Worm (Caenorhabditis elegans) whole organism, early embryonic: ENCODE measurements around the gene ZK829.7.

Experiments used
- B0310.2 ChIP-seq: sonication (generic microtip); optimal IDR thresholded peaks from 2 replicates; lab custom pipeline; 2016; ENCODE audit warnings: mild to moderate bottlenecking, missing genetic modification characterization, missing compliant biosample characterization
- F13C5.2 ChIP-seq: sonication (generic microtip); optimal IDR thresholded peaks from 2 replicates; lab custom pipeline; 2017; ENCODE audit warnings: mild to moderate bottlenecking, missing genetic modification characterization, inconsistent platforms, missing compliant biosample characterization
- aly-1 ChIP-seq: sonication (generic microtip); optimal IDR thresholded peaks from 2 replicates; lab custom pipeline; 2016; ENCODE audit warnings: missing genetic modification characterization, missing compliant biosample characterization
- ama-1 ChIP-seq: fragments of 150-350 bp; optimal IDR thresholded peaks from 2 replicates; lab custom pipeline; 2014
- ceh-13 ChIP-seq: fragments of 200-800 bp; sonication (Bioruptor generic); optimal IDR thresholded peaks from 2 replicates; lab custom pipeline; 2018; ENCODE audit warnings: mild to moderate bottlenecking, missing genetic modification characterization, missing compliant biosample characterization
- ceh-36 ChIP-seq: sonication (generic microtip); optimal IDR thresholded peaks from 2 replicates; lab custom pipeline; 2016; ENCODE audit warnings: missing genetic modification characterization, inconsistent platforms, missing compliant biosample characterization
- ets-7 ChIP-seq: sonication (generic microtip); optimal IDR thresholded peaks from 2 replicates; lab custom pipeline; 2016; ENCODE audit warnings: missing genotype, missing genetic modification characterization, missing compliant biosample characterization
- flt-1 ChIP-seq: fragments of 200-800 bp; sonication (Bioruptor generic); IDR thresholded peaks from 2 replicates; pipeline ENCODE4 v1.3.6; 2022; ENCODE audit warnings: missing genetic modification characterization, missing compliant biosample characterization
- hmbx-1 ChIP-seq: sonication (generic microtip); optimal IDR thresholded peaks from 2 replicates; lab custom pipeline; 2016; ENCODE audit warnings: mild to moderate bottlenecking, missing genetic modification characterization, missing compliant biosample characterization
- hmg-4 ChIP-seq: fragments of 200-800 bp; sonication (Bioruptor generic); optimal IDR thresholded peaks from 2 replicates; lab custom pipeline; 2018; ENCODE audit warnings: mild to moderate bottlenecking, missing genetic modification characterization, missing compliant biosample characterization
- hnd-1 ChIP-seq: sonication (generic microtip); optimal IDR thresholded peaks from 2 replicates; lab custom pipeline; 2016; ENCODE audit warnings: missing genetic modification characterization, missing compliant biosample characterization
- pes-1 ChIP-seq: fragments of 200-800 bp; sonication (Bioruptor generic); IDR thresholded peaks from 2 replicates; pipeline ENCODE4 v1.3.6; 2022; ENCODE audit warnings: missing genetic modification reagents, missing genetic modification characterization, missing compliant biosample characterization
- scrt-1 ChIP-seq: fragments of 200-800 bp; sonication (Bioruptor generic); IDR thresholded peaks from 2 replicates; pipeline ENCODE4 v1.3.6; 2022; ENCODE audit warnings: missing genetic modification characterization, missing compliant biosample characterization
- sea-1 ChIP-seq: fragments of 200-800 bp; sonication (Bioruptor generic); conservative IDR thresholded peaks from 2 replicates; pipeline ENCODE4 v1.3.6; 2022; ENCODE audit warnings: missing genetic modification characterization, missing compliant biosample characterization
- tbx-11 ChIP-seq: fragments of 200-800 bp; sonication (Bioruptor generic); IDR thresholded peaks from 2 replicates; pipeline ENCODE4 v1.3.6; 2022; ENCODE audit warnings: missing genetic modification characterization, missing compliant biosample characterization
- tbx-37 ChIP-seq: fragments of 200-800 bp; sonication (Bioruptor generic); conservative IDR thresholded peaks from 2 replicates; pipeline ENCODE4 v1.3.6; 2022; ENCODE audit warnings: missing genetic modification reagents, missing genetic modification characterization, missing compliant biosample characterization
- tra-4 ChIP-seq: sonication (generic microtip); optimal IDR thresholded peaks from 2 replicates; lab custom pipeline; 2017; ENCODE audit warnings: missing genetic modification characterization, missing compliant biosample characterization

Gene ZK829.7

ce11 chrIV:11925346-11926075, 35.8 kb downstream of the ZK829.7 start, which contains the start of the genes srlf-33 and srlf-32:
Gene srlf-33, minus strand, starts transcription at chrIV:11925446.
Gene srlf-32, plus strand, starts transcription at chrIV:11926025.
- TF ChIP-seq tbx-11 (GFP tag; lab: Robert Waterston, UW), result no peak
- no peak for TF ChIP-seq ets-7 (tag; lab: Kevin White, UChicago)

- TF ChIP-seq hmg-4 (GFP tag; lab: Kevin White, UChicago), result no peak
- no peak for TF ChIP-seq scrt-1 (GFP tag; lab: Robert Waterston, UW)
- TF ChIP-seq sea-1 (GFP tag; lab: Robert Waterston, UW), result no peak
- no peak for TF ChIP-seq aly-1 (tag; lab: Kevin White, UChicago)
- TF ChIP-seq hnd-1 (tag; lab: Kevin White, UChicago), result no peak
- TF ChIP-seq ama-1 (lab: Kevin White, UChicago), result no peak
- no peak for TF ChIP-seq hmbx-1 (tag; lab: Kevin White, UChicago)
- TF ChIP-seq tbx-11 (GFP tag; lab: Robert Waterston, UW), result no peak
- TF ChIP-seq F13C5.2 (tag; lab: Kevin White, UChicago), result no peak
- no peak for TF ChIP-seq ets-7 (tag; lab: Kevin White, UChicago)
- TF ChIP-seq tbx-37 (GFP tag; lab: Robert Waterston, UW), result no peak
Observed at ce11 chrIV:11924092-11924491, 37.2 kb downstream of the ZK829.7 start.

ce11 chrIV:11923074-11923473, 38.3 kb downstream of the ZK829.7 start, which contains the start of gene srlf-31:
Gene srlf-31, minus strand, starts transcription at chrIV:11923174.
- TF ChIP-seq F13C5.2 (tag; lab: Kevin White, UChicago) (no peak), hnd-1 (tag; lab: Kevin White, UChicago) (no peak), ceh-13 (GFP tag; lab: Kevin White, UChicago) (no peak), ama-1 (lab: Kevin White, UChicago) (no peak), hmg-4 (GFP tag; lab: Kevin White, UChicago) (no peak), scrt-1 (GFP tag; lab: Robert Waterston, UW) (no peak), tra-4 (no peak), hmbx-1 (tag; lab: Kevin White, UChicago) (no peak), ceh-36 (tag; lab: Kevin White, UChicago) (no peak), tbx-11 (GFP tag; lab: Robert Waterston, UW) (no peak), pes-1 (GFP tag; lab: Robert Waterston, UW) (no peak), flt-1 (GFP tag; lab: Robert Waterston, UW) (no peak), aly-1 (tag; lab: Kevin White, UChicago) (no peak), ets-7 (tag; lab: Kevin White, UChicago) (no peak)

- TF ChIP-seq scrt-1 (GFP tag; lab: Robert Waterston, UW), result no peak
- TF ChIP-seq flt-1 (GFP tag; lab: Robert Waterston, UW), result no peak
- TF ChIP-seq pes-1 (GFP tag; lab: Robert Waterston, UW), result no peak
- TF ChIP-seq ceh-13 (GFP tag; lab: Kevin White, UChicago), result no peak
- TF ChIP-seq tra-4, result no peak
- TF ChIP-seq hnd-1 (tag; lab: Kevin White, UChicago), result no peak
- no peak for TF ChIP-seq hmg-4 (GFP tag; lab: Kevin White, UChicago)
- TF ChIP-seq ets-7 (tag; lab: Kevin White, UChicago), result no peak
Observed at ce11 chrIV:11922011-11922410, 39.3 kb downstream of the ZK829.7 start, which contains the start of gene ZK822.1. Gene ZK822.1, minus strand, starts transcription at chrIV:11922131.

- TF ChIP-seq ceh-13 (GFP tag; lab: Kevin White, UChicago) (no peak), B0310.2 (tag; lab: Kevin White, UChicago) (no peak), aly-1 (tag; lab: Kevin White, UChicago) (no peak), flt-1 (GFP tag; lab: Robert Waterston, UW) (no peak), F13C5.2 (tag; lab: Kevin White, UChicago) (no peak), pes-1 (GFP tag; lab: Robert Waterston, UW) (no peak), sea-1 (GFP tag; lab: Robert Waterston, UW) (no peak), tbx-11 (GFP tag; lab: Robert Waterston, UW) (no peak), ama-1 (lab: Kevin White, UChicago) (no peak), hmg-4 (GFP tag; lab: Kevin White, UChicago) (no peak), ceh-36 (tag; lab: Kevin White, UChicago) (no peak), tbx-37 (GFP tag; lab: Robert Waterston, UW) (no peak)
Observed at ce11 chrIV:11919067-11919466, 42.3 kb downstream of the ZK829.7 start.

ce11 chrIV:11917886-11918285, 43.4 kb downstream of the ZK829.7 start:
- no peak for TF ChIP-seq pes-1 (GFP tag; lab: Robert Waterston, UW)

- TF ChIP-seq pes-1 (GFP tag; lab: Robert Waterston, UW) (no peak), tbx-37 (GFP tag; lab: Robert Waterston, UW) (no peak), ets-7 (tag; lab: Kevin White, UChicago) (no peak)
Observed at ce11 chrIV:11916907-11917306, 44.4 kb downstream of the ZK829.7 start, which contains the start of gene ZK822.10. Gene ZK822.10, plus strand, starts transcription at chrIV:11917137.
